Worm (Caenorhabditis elegans): ENCODE results near the gene Y49F6A.11.

DNA sequence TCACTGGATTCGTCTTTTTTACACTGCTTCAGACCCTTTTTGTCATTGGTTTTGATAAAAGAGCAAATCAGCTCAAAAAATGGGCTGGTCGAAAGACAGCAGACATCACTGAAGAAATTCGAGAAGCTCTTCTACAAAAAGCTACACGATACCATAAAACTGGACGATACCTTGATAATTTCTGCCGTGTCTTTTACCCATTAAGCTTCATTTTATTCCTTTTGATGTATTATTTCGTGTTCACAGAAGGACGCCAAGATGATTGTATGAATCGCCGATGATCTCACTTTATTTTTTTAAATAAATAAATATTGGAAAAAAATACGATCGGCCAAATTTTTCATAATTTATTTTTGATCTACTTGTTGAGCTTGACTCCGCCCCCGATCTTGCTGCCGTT is 31.6 kb downstream of the Y49F6A.11 start:
- no peak for TF ChIP-seq tbx-11 (GFP tag; IDR thresholded peaks at IDR 0.05)
- no peak for TF ChIP-seq ama-1 (optimal IDR thresholded peaks at IDR 0.05)
- no peak for TF ChIP-seq sea-1 (GFP tag; conservative IDR thresholded peaks at IDR 0.05)
- TF ChIP-seq scrt-1 (GFP tag; IDR thresholded peaks at IDR 0.05) = no peak
- TF ChIP-seq hmg-4 (GFP tag; optimal IDR thresholded peaks at IDR 0.05) = no peak
- TF ChIP-seq ceh-36 (tag; optimal IDR thresholded peaks at IDR 0.05) = no peak
- TF ChIP-seq flt-1 (GFP tag; IDR thresholded peaks at IDR 0.05) = no peak
- TF ChIP-seq pes-1 (GFP tag; IDR thresholded peaks at IDR 0.05) = no peak
- TF ChIP-seq aly-1 (tag; optimal IDR thresholded peaks at IDR 0.05) = no peak
- no peak for TF ChIP-seq ets-7 (tag; optimal IDR thresholded peaks at IDR 0.05)
- TF ChIP-seq ceh-13 (GFP tag; optimal IDR thresholded peaks at IDR 0.05) = no peak
- TF ChIP-seq F13C5.2 (tag; optimal IDR thresholded peaks at IDR 0.05) = no peak
- TF ChIP-seq tbx-37 (GFP tag; conservative IDR thresholded peaks at IDR 0.05) = no peak
